Fruit fly (Drosophila melanogaster) whole organism, prepupa: Measurements from ENCODE around the gene CG15418.
A peak's percentile ranks its signal among the peaks of the same experiment; 100 is the strongest.

Experiments used
- Blimp-1 ChIP-seq: fragments of 200-800 bp; sonication (Bioruptor generic); optimal IDR thresholded peaks from 3 replicates; lab custom pipeline; 2017; ENCODE audit warnings: missing biosample characterization, missing genetic modification characterization, mild to moderate bottlenecking, moderate library complexity, missing genetic modification reagents
- CG10631 ChIP-seq: fragments of 200-800 bp; sonication (Bioruptor generic); optimal IDR thresholded peaks from 2 replicates; lab custom pipeline; 2016; ENCODE audit warnings: missing biosample characterization, missing genetic modification characterization
- CG10669 ChIP-seq: fragments of 200-800 bp; sonication (Bioruptor generic); optimal IDR thresholded peaks from 3 replicates; lab custom pipeline; 2018; ENCODE audit warnings: missing biosample characterization, mild to moderate bottlenecking, missing genetic modification characterization, moderate library complexity
- CG11294 ChIP-seq: fragments of 200-800 bp; sonication (Bioruptor generic); IDR thresholded peaks from 2 replicates; pipeline ENCODE4 v1.3.6; 2022; ENCODE audit warnings: missing biosample characterization, missing genetic modification characterization
- CG11762 ChIP-seq: fragments of 200-800 bp; sonication (Bioruptor generic); optimal IDR thresholded peaks from 3 replicates; lab custom pipeline; 2016; ENCODE audit warnings: missing biosample characterization, missing genetic modification characterization; ENCODE audit not compliant: insufficient read depth
- CG15336 ChIP-seq: fragments of 200-800 bp; sonication (Bioruptor generic); IDR thresholded peaks from 2 replicates; pipeline ENCODE4 v1.3.6; 2022; ENCODE audit warnings: missing biosample characterization, missing genetic modification characterization
- CG1621 ChIP-seq: fragments of 200-800 bp; sonication (Bioruptor generic); optimal IDR thresholded peaks from 3 replicates; lab custom pipeline; 2018; ENCODE audit warnings: missing biosample characterization, mild to moderate bottlenecking, missing genetic modification characterization
- CG16779 ChIP-seq: fragments of 200-800 bp; sonication (Bioruptor generic); optimal IDR thresholded peaks from 3 replicates; lab custom pipeline; 2017; ENCODE audit warnings: missing biosample characterization, mild to moderate bottlenecking, missing genetic modification characterization
- CG31627 ChIP-seq: fragments of 200-800 bp; sonication (Bioruptor generic); optimal IDR thresholded peaks from 3 replicates; lab custom pipeline; 2016; ENCODE audit warnings: missing biosample characterization, missing genetic modification characterization
- CG3919 ChIP-seq: fragments of 200-800 bp; sonication (Bioruptor generic); optimal IDR thresholded peaks from 3 replicates; lab custom pipeline; 2016; ENCODE audit warnings: missing biosample characterization, missing genetic modification characterization
- CG6163 ChIP-seq: fragments of 200-800 bp; sonication (Bioruptor generic); IDR thresholded peaks from 3 replicates; pipeline ENCODE4 v1.3.6; 2022; ENCODE audit warnings: missing biosample characterization, missing genetic modification characterization
- CG6276 ChIP-seq: fragments of 200-800 bp; sonication (Bioruptor generic); optimal IDR thresholded peaks from 2 replicates; lab custom pipeline; 2017; ENCODE audit warnings: missing biosample characterization, mild to moderate bottlenecking, missing genetic modification characterization
- CG6808 ChIP-seq: fragments of 200-800 bp; sonication (Bioruptor generic); optimal IDR thresholded peaks from 3 replicates; lab custom pipeline; 2017; ENCODE audit warnings: missing biosample characterization, missing genetic modification characterization, mild to moderate bottlenecking, moderate library complexity, missing genetic modification reagents
- CG6854 ChIP-seq: fragments of 200-800 bp; sonication (Bioruptor generic); optimal IDR thresholded peaks from 2 replicates; lab custom pipeline; 2017; ENCODE audit warnings: missing biosample characterization, mild to moderate bottlenecking, missing genetic modification characterization
- CG8119 ChIP-seq: fragments of 200-800 bp; sonication (Bioruptor generic); IDR thresholded peaks from 3 replicates; pipeline ENCODE4 v1.3.6; 2022; ENCODE audit warnings: missing biosample characterization, missing genetic modification characterization
- CG8319 ChIP-seq: fragments of 200-800 bp; sonication (Bioruptor generic); optimal IDR thresholded peaks from 3 replicates; lab custom pipeline; 2016; ENCODE audit warnings: missing biosample characterization, missing genetic modification characterization
- CG9139 ChIP-seq: fragments of 200-800 bp; sonication (Bioruptor generic); optimal IDR thresholded peaks from 3 replicates; lab custom pipeline; 2017; ENCODE audit warnings: missing biosample characterization, mild to moderate bottlenecking, missing genetic modification characterization
- Eip75B ChIP-seq: fragments of 200-800 bp; sonication (Bioruptor generic); optimal IDR thresholded peaks from 3 replicates; lab custom pipeline; 2016; ENCODE audit warnings: missing biosample characterization, missing genetic modification characterization
- Eip78C ChIP-seq: fragments of 200-800 bp; sonication (Bioruptor generic); peaks from one replicate; lab custom pipeline; 2016; ENCODE audit warnings: missing biosample characterization, missing genetic modification characterization
- Ets96B ChIP-seq: fragments of 200-800 bp; optimal IDR thresholded peaks from 2 replicates; lab custom pipeline; 2019; ENCODE audit warnings: missing biosample characterization, mild to moderate bottlenecking, missing genetic modification characterization, moderate library complexity
- Hr38 ChIP-seq: sonication (Bioruptor generic); optimal IDR thresholded peaks from 2 replicates; lab custom pipeline; 2016; ENCODE audit warnings: missing biosample characterization, missing genetic modification characterization
- Hr4 ChIP-seq: fragments of 200-800 bp; sonication (Bioruptor generic); optimal IDR thresholded peaks from 3 replicates; lab custom pipeline; 2016; ENCODE audit warnings: missing biosample characterization, missing genetic modification characterization
- Lpt ChIP-seq: fragments of 200-800 bp; sonication (Bioruptor generic); optimal IDR thresholded peaks from 3 replicates; lab custom pipeline; 2016; ENCODE audit warnings: missing biosample characterization, missing genetic modification characterization
- Met ChIP-seq: fragments of 200-800 bp; sonication (Bioruptor generic); optimal IDR thresholded peaks from 3 replicates; lab custom pipeline; 2016; ENCODE audit warnings: missing biosample characterization, missing genetic modification characterization
- OdsH ChIP-seq: fragments of 200-800 bp; sonication (Bioruptor generic); optimal IDR thresholded peaks from 3 replicates; lab custom pipeline; 2016; ENCODE audit warnings: missing biosample characterization, missing genetic modification characterization
- Sox102F ChIP-seq: fragments of 200-800 bp; sonication (Bioruptor generic); optimal IDR thresholded peaks from 2 replicates; lab custom pipeline; 2016; ENCODE audit warnings: missing biosample characterization, mild to moderate bottlenecking, missing genetic modification characterization
- Sox14 ChIP-seq: fragments of 200-800 bp; sonication (Bioruptor generic); optimal IDR thresholded peaks from 3 replicates; lab custom pipeline; 2016; ENCODE audit warnings: missing biosample characterization, missing genetic modification characterization
- Sox15 ChIP-seq: fragments of 200-800 bp; sonication (Bioruptor generic); optimal IDR thresholded peaks from 3 replicates; lab custom pipeline; 2016; ENCODE audit warnings: missing biosample characterization, missing genetic modification characterization
- acj6 ChIP-seq: fragments of 200-800 bp; sonication (Bioruptor generic); optimal IDR thresholded peaks from 3 replicates; lab custom pipeline; 2016; ENCODE audit warnings: missing biosample characterization, missing genetic modification characterization
- cyc ChIP-seq: fragments of 200-800 bp; sonication (Bioruptor generic); optimal IDR thresholded peaks from 3 replicates; lab custom pipeline; 2016; ENCODE audit warnings: missing biosample characterization, missing genetic modification characterization
- dac ChIP-seq: fragments of 200-800 bp; sonication (Bioruptor generic); optimal IDR thresholded peaks from 2 replicates; lab custom pipeline; 2017; ENCODE audit warnings: missing biosample characterization, mild to moderate bottlenecking, missing genetic modification characterization
- eg ChIP-seq: fragments of 200-800 bp; sonication (Bioruptor generic); IDR thresholded peaks from 3 replicates; pipeline ENCODE4 v1.3.6; 2022; ENCODE audit warnings: missing biosample characterization, missing genetic modification characterization
- esn ChIP-seq: fragments of 200-800 bp; sonication (Bioruptor generic); optimal IDR thresholded peaks from 2 replicates; lab custom pipeline; 2016; ENCODE audit warnings: missing biosample characterization, mild to moderate bottlenecking, missing genetic modification characterization, moderate library complexity
- fd85E ChIP-seq: fragments of 200-800 bp; sonication (Bioruptor generic); optimal IDR thresholded peaks from 3 replicates; lab custom pipeline; 2016; ENCODE audit warnings: missing biosample characterization, missing genetic modification characterization
- fkh ChIP-seq: fragments of 200-800 bp; sonication (Bioruptor generic); optimal IDR thresholded peaks from 3 replicates; lab custom pipeline; 2017; ENCODE audit warnings: missing biosample characterization, mild to moderate bottlenecking, missing genetic modification characterization, moderate library complexity
- net ChIP-seq: fragments of 200-800 bp; sonication (Bioruptor generic); optimal IDR thresholded peaks from 3 replicates; lab custom pipeline; 2016; ENCODE audit warnings: missing biosample characterization, missing genetic modification characterization
- pdm3 ChIP-seq: fragments of 200-800 bp; sonication (Bioruptor generic); optimal IDR thresholded peaks from 3 replicates; lab custom pipeline; 2016; ENCODE audit warnings: missing biosample characterization, missing genetic modification characterization
- spab ChIP-seq: fragments of 200-800 bp; sonication (Bioruptor generic); optimal IDR thresholded peaks from 2 replicates; lab custom pipeline; 2017; ENCODE audit warnings: missing biosample characterization, mild to moderate bottlenecking, missing genetic modification characterization, missing genetic modification reagents
- ss ChIP-seq, 2 experiments: fragments of 200-800 bp; sonication (Bioruptor generic); optimal IDR thresholded peaks; 2 replicates in 1 of 2; 3 replicates in 1 of 2; lab custom pipeline; 2017 to 2018; ENCODE audit warnings: mild to moderate bottlenecking in 2 of 2, missing biosample characterization in 2 of 2, missing genetic modification characterization in 2 of 2, moderate library complexity in 1 of 2
- svp ChIP-seq: fragments of 200-800 bp; sonication (Bioruptor generic); peaks from one replicate; lab custom pipeline; 2016; ENCODE audit warnings: missing biosample characterization, missing genetic modification characterization
- topi ChIP-seq: fragments of 200-800 bp; sonication (Bioruptor generic); optimal IDR thresholded peaks from 3 replicates; lab custom pipeline; 2016; ENCODE audit warnings: missing biosample characterization, missing genetic modification characterization
- vri ChIP-seq: fragments of 200-800 bp; sonication (Bioruptor generic); optimal IDR thresholded peaks from 3 replicates; lab custom pipeline; 2016; ENCODE audit warnings: missing biosample characterization, mild to moderate bottlenecking, missing genetic modification characterization

The CG15418 gene

DNA sequence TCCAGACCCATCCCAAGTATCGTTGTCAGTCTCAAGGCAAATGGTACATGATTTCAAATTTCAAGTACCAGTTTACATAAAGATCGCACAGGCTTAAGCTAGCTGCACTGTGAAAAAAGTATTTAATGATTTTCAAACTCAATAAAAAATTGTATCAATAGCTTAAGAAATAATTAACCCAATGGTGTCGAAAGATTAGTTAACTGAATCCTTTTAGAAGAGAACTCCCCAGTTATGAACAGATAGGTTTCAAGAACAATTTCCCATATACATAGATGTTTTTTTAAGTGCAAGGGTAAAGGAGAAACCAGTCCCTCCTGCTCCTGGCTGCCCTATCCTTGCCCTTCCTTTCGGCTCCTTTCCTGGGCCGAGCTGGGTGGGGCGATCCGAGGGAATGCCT is 38.8 kb downstream of the CG15418 start (continued):
- TF ChIP-seq CG9139 (GFP tag; lab: Kevin White, UChicago) (peak; percentile 60), pdm3 (GFP tag; lab: Kevin White, UChicago) (peak; percentile 58), CG10669 (GFP tag; lab: Kevin White, UChicago) (peak; percentile 74), CG8319 (GFP tag; lab: Kevin White, UChicago) (no peak), Eip75B (peak; percentile 71), Blimp-1 (GFP tag; lab: Kevin White, UChicago) (no peak), CG11294 (no peak), vri (GFP tag; lab: Kevin White, UChicago) (no peak), Sox14 (GFP tag; lab: Kevin White, UChicago) (peak; percentile 64), CG10631 (GFP tag; lab: Kevin White, UChicago) (peak; percentile 69), CG11762 (no peak), CG1621 (peak; percentile 33), fkh (no peak), svp (GFP tag; lab: Kevin White, UChicago) (peak; percentile 52), Met (GFP tag; lab: Kevin White, UChicago) (peak; percentile 20), OdsH (GFP tag; lab: Kevin White, UChicago) (peak; percentile 59), Hr38 (GFP tag; lab: Kevin White, UChicago) (no peak), acj6 (GFP tag; lab: Kevin White, UChicago) (peak; percentile 37)

DNA sequence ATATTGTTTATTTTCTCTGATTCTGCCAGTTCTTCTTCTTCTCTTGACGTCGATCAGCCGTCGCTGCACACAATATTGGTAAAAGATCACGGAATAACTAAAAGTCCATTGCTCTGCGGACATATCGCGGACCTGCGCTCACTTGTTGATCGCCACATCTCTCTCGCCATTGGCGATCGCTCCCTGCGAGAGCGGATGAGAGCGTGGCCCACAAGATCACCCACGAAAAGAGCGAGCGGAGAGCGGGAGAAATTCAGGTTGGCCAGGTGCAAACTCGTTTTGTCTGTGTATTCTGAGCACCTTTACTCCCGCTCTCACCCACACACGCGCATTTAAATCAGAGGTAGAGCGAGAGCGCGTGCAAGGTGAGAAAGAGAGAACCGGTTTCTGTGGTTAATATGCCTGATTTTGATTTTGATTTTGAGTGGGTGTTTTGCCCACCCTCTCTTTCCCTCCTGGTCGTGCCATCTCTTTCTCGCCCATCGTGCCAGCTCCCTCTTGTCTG is 40.8 kb downstream of the CG15418 start, which contains the start of gene sob:
Gene sob, minus strand, starts transcription at position 102 of the 505 bp plus-strand sequence.
- TF ChIP-seq topi (peak; percentile 40), CG6276 (peak; percentile 20), fd85E (GFP tag; lab: Kevin White, UChicago) (peak; percentile 29), fkh (peak; percentile 5), CG6808 (peak; percentile 49), svp (GFP tag; lab: Kevin White, UChicago) (peak; percentile 70), OdsH (GFP tag; lab: Kevin White, UChicago) (no peak), Sox102F (GFP tag; lab: Kevin White, UChicago) (peak; percentile 60), Blimp-1 (GFP tag; lab: Kevin White, UChicago) (no peak), esn (GFP tag; lab: Kevin White, UChicago) (peak; percentile 36), CG9139 (GFP tag; lab: Kevin White, UChicago) (peak; percentile 26), CG6163 (GFP tag; lab: Robert Waterston, UW) (peak; percentile 61; the same call in 2 of the 3 replicates), CG1621 (peak; percentile 20), Hr38 (GFP tag; lab: Kevin White, UChicago) (no peak), CG6854 (peak; percentile 71), eg (GFP tag; lab: Robert Waterston, UW) (peak; percentile 65), CG16779 (tag; lab: Kevin White, UChicago) (peak; percentile 22), Hr4 (GFP tag; lab: Kevin White, UChicago) (no peak), CG10669 (GFP tag; lab: Kevin White, UChicago) (peak; percentile 26), cyc (GFP tag; lab: Kevin White, UChicago) (no peak), Lpt (GFP tag; lab: Kevin White, UChicago) (peak; percentile 35), Sox15 (GFP tag; lab: Kevin White, UChicago) (no peak), CG31627 (GFP tag; lab: Kevin White, UChicago) (no peak), Sox14 (GFP tag; lab: Kevin White, UChicago) (peak; percentile 2), Eip78C (GFP tag; lab: Kevin White, UChicago) (peak; percentile 76), pdm3 (GFP tag; lab: Kevin White, UChicago) (no peak), CG15336 (peak; percentile 59; the same call in 1 of the 2 replicates), CG3919 (GFP tag; lab: Kevin White, UChicago) (peak; percentile 37), dac (GFP tag; lab: Kevin White, UChicago) (no peak), Eip75B (peak; percentile 0), spab (GFP tag; lab: Kevin White, UChicago) (no peak), Ets96B (tag; lab: Kevin White, UChicago) (peak; percentile 19), CG8119 (GFP tag; lab: Robert Waterston, UW) (peak; percentile 71; the same call in 2 of the 3 replicates), ss (GFP tag; optimal IDR thresholded peaks at IDR 0.05; lab: Kevin White, UChicago) (peak; percentile 59 to 70), CG11294 (0 out of 2 replicates have a peak, but pooled peaks have one; percentile 15), net (peak; percentile 31), vri (GFP tag; lab: Kevin White, UChicago) (peak; percentile 2)
